Worm (Caenorhabditis elegans) whole organism, midembryonic: ENCODE measurements around the gene daf-2.

Experiments used
- flt-1 ChIP-seq: fragments of 200-800 bp; sonication (Bioruptor generic); IDR thresholded peaks from 2 replicates; pipeline ENCODE4 v1.3.6; 2022; ENCODE audit warnings: missing genetic modification characterization, missing compliant biosample characterization
- med-1 ChIP-seq: sonication (generic microtip); optimal IDR thresholded peaks from 2 replicates; lab custom pipeline; 2017; ENCODE audit warnings: missing genetic modification characterization, mild to moderate bottlenecking, missing compliant biosample characterization, antibody characterized with exemption, missing genetic modification reagents; ENCODE audit not compliant: insufficient read depth
- ref-1 ChIP-seq: fragments of 200-800 bp; sonication (Bioruptor generic); conservative IDR thresholded peaks from 2 replicates; pipeline ENCODE4 v1.3.6; 2022; ENCODE audit warnings: missing genetic modification reagents, missing genetic modification characterization, missing compliant biosample characterization
- ztf-23 ChIP-seq: fragments of 200-800 bp; sonication (Bioruptor generic); IDR thresholded peaks from 2 replicates; pipeline ENCODE4 v1.3.6; 2022; ENCODE audit warnings: missing genetic modification reagents, missing genetic modification characterization, missing compliant biosample characterization

DNA sequence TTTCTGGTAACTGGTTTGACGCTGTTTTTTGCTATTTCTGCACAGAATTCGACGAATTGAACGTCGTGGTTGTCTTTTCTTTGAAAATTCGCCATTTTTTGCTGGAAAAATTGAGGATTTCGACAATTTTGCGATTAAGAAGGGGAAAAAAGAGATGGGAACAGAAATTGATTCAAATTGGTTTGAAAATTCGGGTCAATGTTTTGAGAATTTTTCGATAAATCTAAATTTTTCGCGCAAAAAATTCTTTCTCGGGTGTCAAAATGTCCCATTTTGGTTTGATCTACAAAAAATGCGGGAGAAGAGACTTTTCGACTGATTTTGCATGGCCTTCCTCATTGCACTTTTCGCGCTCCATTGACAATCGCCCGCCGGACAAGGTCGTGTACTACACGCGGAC lies 75.1 kb downstream of the daf-2 start, which contains the start of gene H05C05.2:
- no peak for TF ChIP-seq ref-1
- TF ChIP-seq ztf-23 (GFP tag; lab: Robert Waterston, UW), result no peak
- no peak for TF ChIP-seq flt-1
- TF ChIP-seq med-1 (GFP tag; lab: Kevin White, UChicago), result no peak
